Worm (Caenorhabditis elegans) whole organism, L2 larva: ENCODE results near the gene T21B10.3.

Experiments used
- aly-2 ChIP-seq: fragments of 150-350 bp; optimal IDR thresholded peaks from 2 replicates; lab custom pipeline; 2014; ENCODE audit warnings: missing biosample characterization, missing genetic modification characterization
- ama-1 ChIP-seq: fragments of 150-350 bp; optimal IDR thresholded peaks from 2 replicates; lab custom pipeline; 2018; ENCODE audit warnings: inconsistent platforms
- blmp-1 ChIP-seq: sonication (generic microtip); optimal IDR thresholded peaks from 2 replicates; lab custom pipeline; 2017; ENCODE audit warnings: missing genetic modification characterization, mild to moderate bottlenecking, missing compliant biosample characterization, antibody characterized with exemption, moderate library complexity; ENCODE audit not compliant: insufficient read depth
- ceh-16 ChIP-seq: fragments of 150-350 bp; optimal IDR thresholded peaks from 2 replicates; lab custom pipeline; 2014; ENCODE audit warnings: missing biosample characterization, missing genetic modification characterization
- ceh-82 ChIP-seq: fragments of 150-350 bp; optimal IDR thresholded peaks from 2 replicates; lab custom pipeline; 2014; ENCODE audit warnings: missing biosample characterization, missing genetic modification characterization
- crh-2 ChIP-seq: sonication (generic microtip); optimal IDR thresholded peaks from 2 replicates; lab custom pipeline; 2017; ENCODE audit warnings: missing biosample characterization, missing genetic modification characterization
- egl-27 ChIP-seq: sonication (generic microtip); optimal IDR thresholded peaks from 3 replicates; lab custom pipeline; 2017; ENCODE audit warnings: missing biosample characterization, missing genetic modification reagents, missing genetic modification characterization
- elt-1 ChIP-seq: fragments of 150-350 bp; optimal IDR thresholded peaks from 2 replicates; lab custom pipeline; 2014; ENCODE audit warnings: missing biosample characterization, missing genetic modification characterization
- fos-1 ChIP-seq: fragments of 150-350 bp; optimal IDR thresholded peaks from 2 replicates; lab custom pipeline; 2014; ENCODE audit warnings: missing biosample characterization, missing genetic modification characterization
- lin-11 ChIP-seq: fragments of 150-350 bp; sonication (generic microtip); optimal IDR thresholded peaks from 2 replicates; lab custom pipeline; 2014; ENCODE audit warnings: missing biosample characterization, missing genetic modification characterization, inconsistent platforms, mixed read lengths
- lin-13 ChIP-seq: fragments of 150-350 bp; optimal IDR thresholded peaks from 2 replicates; lab custom pipeline; 2014; ENCODE audit warnings: missing biosample characterization, missing genetic modification reagents, missing genetic modification characterization
- lsy-2 ChIP-seq, 2 experiments: fragments of 150-350 bp in 1 of 2; sonication (generic microtip) in 1 of 2; optimal IDR thresholded peaks; 2 replicates each; lab custom pipeline; 2014 to 2017; ENCODE audit warnings: missing biosample characterization in 2 of 2, missing genetic modification characterization in 2 of 2
- mab-5 ChIP-seq: fragments of 150-350 bp; optimal IDR thresholded peaks from 2 replicates; lab custom pipeline; 2014; ENCODE audit warnings: missing biosample characterization, missing genetic modification characterization
- mbf-1 ChIP-seq: sonication (generic microtip); optimal IDR thresholded peaks from 2 replicates; lab custom pipeline; 2017; ENCODE audit warnings: missing biosample characterization, missing genetic modification characterization
- mdl-1 ChIP-seq, 2 experiments: fragments of 150-350 bp in 1 of 2; sonication (generic microtip) in 1 of 2; optimal IDR thresholded peaks; 2 replicates each; lab custom pipeline; 2017; ENCODE audit warnings: missing biosample characterization in 2 of 2, missing genetic modification characterization in 2 of 2
- nhr-10 ChIP-seq: sonication (generic microtip); optimal IDR thresholded peaks from 2 replicates; lab custom pipeline; 2017; ENCODE audit warnings: missing biosample characterization, missing genetic modification characterization
- nhr-12 ChIP-seq: fragments of 150-350 bp; optimal IDR thresholded peaks from 2 replicates; lab custom pipeline; 2014; ENCODE audit warnings: missing biosample characterization, missing genetic modification characterization
- nhr-129 ChIP-seq: fragments of 150-350 bp; optimal IDR thresholded peaks from 2 replicates; lab custom pipeline; 2014; ENCODE audit warnings: missing biosample characterization, missing genetic modification characterization
- nhr-21 ChIP-seq: fragments of 150-350 bp; optimal IDR thresholded peaks from 2 replicates; lab custom pipeline; 2014; ENCODE audit warnings: missing biosample characterization, missing genetic modification characterization
- nhr-23 ChIP-seq: fragments of 150-350 bp; optimal IDR thresholded peaks from 2 replicates; lab custom pipeline; 2014; ENCODE audit warnings: missing biosample characterization, missing genetic modification reagents, missing genetic modification characterization
- nhr-25 ChIP-seq: fragments of 150-350 bp; sonication (generic microtip); optimal IDR thresholded peaks from 3 replicates; lab custom pipeline; 2014; ENCODE audit warnings: missing biosample characterization, missing genetic modification characterization
- nhr-6 ChIP-seq: fragments of 150-350 bp; optimal IDR thresholded peaks from 2 replicates; lab custom pipeline; 2014; ENCODE audit warnings: missing biosample characterization, missing genetic modification characterization
- nhr-77 ChIP-seq: fragments of 150-350 bp; optimal IDR thresholded peaks from 2 replicates; lab custom pipeline; 2014; ENCODE audit warnings: missing biosample characterization, missing genetic modification characterization
- peb-1 ChIP-seq: fragments of 150-350 bp; optimal IDR thresholded peaks from 2 replicates; lab custom pipeline; 2014; ENCODE audit warnings: missing biosample characterization, missing genetic modification characterization
- sem-4 ChIP-seq: fragments of 150-350 bp; optimal IDR thresholded peaks from 2 replicates; lab custom pipeline; 2014; ENCODE audit warnings: missing biosample characterization, missing genetic modification reagents, missing genetic modification characterization
- sma-9 ChIP-seq, 2 experiments: fragments of 150-350 bp in 1 of 2; sonication (generic microtip) in 1 of 2; optimal IDR thresholded peaks; 2 replicates each; lab custom pipeline; 2014 to 2016; ENCODE audit warnings: missing genetic modification characterization in 2 of 2, mild to moderate bottlenecking in 1 of 2, missing biosample characterization in 1 of 2, missing compliant biosample characterization in 1 of 2, missing genetic modification reagents in 1 of 2, moderate library complexity in 1 of 2
- snpc-4 ChIP-seq: fragments of 150-350 bp; optimal IDR thresholded peaks from 2 replicates; lab custom pipeline; 2014; ENCODE audit warnings: missing biosample characterization, missing genetic modification characterization
- unc-55 ChIP-seq: fragments of 150-350 bp; sonication (generic microtip); optimal IDR thresholded peaks from 3 replicates; lab custom pipeline; 2014; ENCODE audit warnings: missing biosample characterization, missing genetic modification reagents, missing genetic modification characterization
- unc-62 ChIP-seq: fragments of 150-350 bp; optimal IDR thresholded peaks from 2 replicates; lab custom pipeline; 2014; ENCODE audit warnings: missing biosample characterization, missing genetic modification reagents, missing genetic modification characterization
- zag-1 ChIP-seq: fragments of 150-350 bp; optimal IDR thresholded peaks from 2 replicates; lab custom pipeline; 2014; ENCODE audit warnings: missing biosample characterization, missing genetic modification characterization
- ztf-1 ChIP-seq: fragments of 200-800 bp; sonication (Bioruptor generic); conservative IDR thresholded peaks from 2 replicates; pipeline ENCODE4 v1.3.6; 2022; ENCODE audit warnings: missing genetic modification characterization, missing compliant biosample characterization

Gene T21B10.3

DNA sequence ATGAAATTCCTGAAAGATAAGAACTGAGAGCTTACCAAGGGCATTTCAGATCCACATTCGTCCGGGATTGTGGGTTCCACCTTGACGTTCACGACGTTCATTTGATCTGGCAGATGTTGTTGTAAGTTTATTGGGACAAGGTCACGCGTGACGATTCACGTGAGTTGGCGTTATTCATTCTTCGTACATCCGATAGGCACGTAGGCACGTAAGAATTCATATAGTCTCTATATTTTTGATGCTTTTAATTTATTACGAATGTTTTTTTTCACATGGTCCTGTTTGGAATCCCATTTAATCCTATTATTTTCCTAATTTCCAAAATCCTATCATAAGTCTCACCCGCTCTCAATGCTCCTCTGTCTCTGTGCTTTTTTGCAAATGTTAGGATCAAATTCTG lies 22.3 kb upstream of the T21B10.3 start, which contains the start of gene B0457.4:
Gene B0457.4, minus strand, starts transcription at position 101 of the 400 bp plus-strand sequence.
- no peak for TF ChIP-seq nhr-6 (tag; lab: Kevin White, UChicago)
- TF ChIP-seq lin-13 = no peak
- TF ChIP-seq crh-2 = no peak
- TF ChIP-seq mbf-1 (tag; lab: Kevin White, UChicago) = no peak
- no peak for TF ChIP-seq sma-9 (GFP tag; optimal IDR thresholded peaks at IDR 0.05; lab: Kevin White, UChicago)
- TF ChIP-seq sma-9 (tag; optimal IDR thresholded peaks at IDR 0.05; lab: Kevin White, UChicago) = no peak
- TF ChIP-seq peb-1 (tag; lab: Kevin White, UChicago) = no peak
- no peak for TF ChIP-seq elt-1
- no peak for TF ChIP-seq ceh-16
- no peak for TF ChIP-seq nhr-10
- TF ChIP-seq mdl-1 (tag; optimal IDR thresholded peaks at IDR 0.05; lab: Kevin White, UChicago) = no peak

DNA sequence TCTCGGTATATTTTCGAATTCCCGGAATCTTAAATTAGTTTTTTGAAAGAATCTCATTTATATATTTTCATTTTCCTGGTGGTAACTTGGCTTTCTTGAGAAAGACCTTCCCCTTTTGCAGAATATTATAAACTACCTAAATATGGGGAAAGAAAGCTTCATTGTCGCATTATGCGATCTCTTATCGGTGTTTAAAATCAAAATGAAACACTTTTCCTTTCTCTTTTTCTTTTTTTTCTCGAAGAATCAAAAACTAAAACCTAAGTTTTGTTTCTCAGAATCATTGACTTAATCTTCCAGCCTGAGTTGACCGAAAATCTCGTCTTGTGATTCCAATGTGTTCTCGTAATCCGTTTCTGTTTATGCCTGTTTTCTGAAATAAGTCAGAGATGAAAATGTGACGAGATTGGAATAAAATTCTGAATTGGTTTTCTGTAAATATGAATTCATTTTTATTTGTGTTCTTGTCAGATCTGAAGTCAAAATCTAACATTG lies 21.6 kb upstream of the T21B10.3 start:
- TF ChIP-seq aly-2 (no peak), ztf-1 (GFP tag; lab: Robert Waterston, UW) (no peak), unc-62 (GFP tag; lab: Kevin White, UChicago) (no peak), lsy-2 (tag; optimal IDR thresholded peaks at IDR 0.05; lab: Kevin White, UChicago) (no peak), nhr-21 (peak; percentile 3), nhr-12 (tag; lab: Kevin White, UChicago) (no peak), nhr-25 (tag; lab: Kevin White, UChicago) (no peak), unc-55 (peak; percentile 31)
- TF ChIP-seq, all 48 proteins: peak for 2

DNA sequence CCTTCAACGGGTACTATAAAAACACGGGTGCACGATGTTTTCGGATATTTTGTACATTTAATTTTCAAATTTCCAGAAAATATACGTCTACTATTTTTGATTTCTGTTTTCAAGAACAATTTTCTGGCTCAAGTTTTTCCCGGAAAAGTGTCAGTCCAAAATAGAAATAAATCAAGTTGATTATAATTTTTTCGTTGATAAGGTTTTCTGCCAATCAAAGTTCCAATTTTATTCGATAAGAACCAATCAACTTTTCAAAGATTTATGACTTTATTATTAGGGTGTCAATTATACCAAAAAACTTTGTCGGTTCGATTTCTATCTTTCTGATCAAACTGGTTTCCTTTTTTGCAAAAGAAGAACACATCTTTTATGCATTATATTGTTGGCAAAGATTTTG lies 19.5 kb upstream of the T21B10.3 start:
- TF ChIP-seq mdl-1 (tag; optimal IDR thresholded peaks at IDR 0.05; lab: Kevin White, UChicago) (no peak), nhr-12 (tag; lab: Kevin White, UChicago) (no peak), fos-1 (tag; lab: Kevin White, UChicago) (peak; percentile 33), unc-55 (no peak), zag-1 (tag; lab: Kevin White, UChicago) (no peak), blmp-1 (tag; lab: Kevin White, UChicago) (no peak), lin-11 (tag; lab: Kevin White, UChicago) (no peak), nhr-6 (tag; lab: Kevin White, UChicago) (no peak), nhr-129 (tag; lab: Kevin White, UChicago) (no peak)

DNA sequence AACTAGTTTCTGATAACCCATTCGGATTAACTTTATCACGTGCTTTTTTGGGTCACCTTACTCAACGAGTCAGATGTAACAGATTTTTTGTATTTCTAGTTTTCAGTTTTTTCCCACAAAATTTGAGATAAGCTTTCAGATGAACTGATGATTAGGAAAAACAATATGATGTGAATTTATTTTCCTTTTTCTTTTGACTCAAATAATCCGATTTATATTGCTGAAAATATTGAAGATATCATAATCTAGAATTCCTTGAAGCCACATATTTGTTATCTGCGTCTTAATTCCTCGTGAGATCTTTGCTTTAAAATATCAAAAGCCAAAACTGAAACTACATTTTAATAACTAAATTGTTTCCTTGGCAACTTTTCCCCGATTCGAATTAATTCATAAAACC lies 17.5 kb upstream of the T21B10.3 start:
- TF ChIP-seq peb-1 (tag; lab: Kevin White, UChicago) = no peak
- no peak for TF ChIP-seq nhr-12 (tag; lab: Kevin White, UChicago)
- no peak for TF ChIP-seq ama-1 (lab: Kevin White, UChicago)
- no peak for TF ChIP-seq snpc-4 (tag; lab: Kevin White, UChicago)
- TF ChIP-seq blmp-1 (tag; lab: Kevin White, UChicago) = no peak
- no peak for TF ChIP-seq unc-55
- TF ChIP-seq lin-13 = no peak
- no peak for TF ChIP-seq nhr-10

DNA sequence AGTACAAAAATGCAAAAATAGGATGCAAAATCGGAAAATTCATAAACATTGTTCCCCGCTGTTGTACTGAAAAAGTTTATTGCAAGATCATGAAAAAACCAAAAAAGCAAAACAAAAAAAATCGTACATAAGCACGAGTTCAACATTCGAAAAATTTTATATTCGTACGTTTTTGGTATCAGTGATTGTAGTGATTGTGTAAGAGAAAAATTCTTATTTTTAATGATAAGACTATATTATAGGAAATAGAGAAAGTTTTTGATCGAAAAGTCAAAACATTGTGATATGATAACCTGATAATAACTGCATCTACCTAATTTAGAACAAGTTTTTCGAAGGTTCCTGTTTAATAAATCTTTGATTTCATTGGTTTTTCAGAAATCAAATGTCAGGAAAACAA lies 16.8 kb upstream of the T21B10.3 start:
- TF ChIP-seq ceh-82 (tag; lab: Kevin White, UChicago) = no peak
- TF ChIP-seq sem-4 (tag; lab: Kevin White, UChicago) = no peak
- no peak for TF ChIP-seq ama-1 (lab: Kevin White, UChicago)
- TF ChIP-seq nhr-6 (tag; lab: Kevin White, UChicago) = no peak
- TF ChIP-seq nhr-23 = no peak
- no peak for TF ChIP-seq mbf-1 (tag; lab: Kevin White, UChicago)
- TF ChIP-seq lsy-2 (tag; optimal IDR thresholded peaks at IDR 0.05; lab: Kevin White, UChicago) = no peak
- TF ChIP-seq fos-1 (tag; lab: Kevin White, UChicago) = peak; percentile 46
- TF ChIP-seq unc-55 = no peak
- no peak for TF ChIP-seq nhr-77
- TF ChIP-seq mdl-1 (tag; optimal IDR thresholded peaks at IDR 0.05; lab: Kevin White, UChicago) = no peak
- no peak for TF ChIP-seq lin-11 (tag; lab: Kevin White, UChicago)
- TF ChIP-seq blmp-1 (tag; lab: Kevin White, UChicago) = peak; percentile 10
- TF ChIP-seq nhr-10 = no peak
- TF ChIP-seq mab-5 (tag; lab: Kevin White, UChicago) = no peak

DNA sequence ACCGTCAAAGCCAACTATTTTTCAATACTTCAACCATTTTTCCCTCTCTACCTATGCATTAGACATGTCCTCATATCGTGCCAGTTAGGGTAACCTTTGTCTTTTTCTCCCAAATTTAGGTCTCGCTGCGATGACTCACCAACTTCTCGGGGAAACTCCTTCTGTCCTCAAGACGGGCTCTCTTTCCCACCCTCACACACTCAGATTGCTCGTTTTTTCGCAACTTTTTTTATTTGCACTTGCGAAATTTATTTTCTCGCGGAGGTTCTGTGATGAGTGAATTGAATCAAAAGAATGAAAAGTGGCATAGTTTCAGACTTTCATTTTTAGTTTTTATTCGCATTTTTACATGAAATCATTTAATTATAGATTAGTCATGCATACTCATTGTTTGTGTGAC lies 13.9 kb upstream of the T21B10.3 start:
- TF ChIP-seq egl-27 (tag; lab: Kevin White, UChicago) (no peak), unc-62 (GFP tag; lab: Kevin White, UChicago) (no peak), ztf-1 (GFP tag; lab: Robert Waterston, UW) (no peak), ceh-16 (no peak), fos-1 (tag; lab: Kevin White, UChicago) (peak; percentile 72), elt-1 (no peak)
